Worm (Caenorhabditis elegans) whole organism, L4 larva: Measurements from ENCODE around the gene btb-2.

Experiments
- F44E2.7 ChIP-seq: fragments of 200-800 bp; sonication (Bioruptor generic); IDR thresholded peaks from 2 replicates; pipeline ENCODE4 v2.1.2; 2022; ENCODE audit warnings: missing genetic modification characterization, missing compliant biosample characterization
- F49E8.2 ChIP-seq: sonication (generic microtip); optimal IDR thresholded peaks from 2 replicates; lab custom pipeline; 2016; ENCODE audit warnings: missing compliant biosample characterization, mild to moderate bottlenecking, missing genetic modification characterization, borderline replicate concordance
- T26A8.4 ChIP-seq: fragments of 200-800 bp; sonication (Bioruptor generic); IDR thresholded peaks from 2 replicates; pipeline ENCODE4 v1.3.6; 2022; ENCODE audit warnings: missing genetic modification characterization, missing compliant biosample characterization
- Y105C5A.15 ChIP-seq: fragments of 200-800 bp; sonication (Bioruptor generic); IDR thresholded peaks from 2 replicates; pipeline ENCODE4 v1.3.6; 2022; ENCODE audit warnings: missing genetic modification characterization, missing compliant biosample characterization
- Y48G9A.11 ChIP-seq: fragments of 200-800 bp; sonication (Bioruptor generic); IDR thresholded peaks from 2 replicates; pipeline ENCODE4 v1.3.6; 2022; ENCODE audit warnings: missing genetic modification reagents, missing genetic modification characterization, missing compliant biosample characterization
- ZK546.5 ChIP-seq, 2 experiments: sonication (generic microtip); optimal IDR thresholded peaks; 2 replicates each; lab custom pipeline; 2017; ENCODE audit warnings: missing biosample characterization in 2 of 2, missing genetic modification characterization in 2 of 2
- aha-1 ChIP-seq: fragments of 150-350 bp; peaks from one replicate; lab custom pipeline; 2014; ENCODE audit warnings: missing biosample characterization, missing genetic modification characterization
- arid-1 ChIP-seq: fragments of 200-800 bp; sonication (Bioruptor generic); conservative IDR thresholded peaks from 2 replicates; pipeline ENCODE4 v1.3.6; 2022; ENCODE audit warnings: missing genetic modification reagents, missing genetic modification characterization, missing compliant biosample characterization
- attf-4 ChIP-seq: sonication (generic microtip); optimal IDR thresholded peaks from 3 replicates; lab custom pipeline; 2017; ENCODE audit warnings: missing biosample characterization, missing genetic modification characterization
- ceh-32 ChIP-seq: sonication (generic microtip); optimal IDR thresholded peaks from 2 replicates; lab custom pipeline; 2016; ENCODE audit warnings: mild to moderate bottlenecking, missing genetic modification characterization, missing compliant biosample characterization; ENCODE audit not compliant: poor library complexity
- ceh-44 ChIP-seq: fragments of 200-800 bp; sonication (Bioruptor generic); IDR thresholded peaks from 2 replicates; pipeline ENCODE4 v1.3.6; 2022; ENCODE audit warnings: missing genetic modification reagents, missing genetic modification characterization, missing compliant biosample characterization
- ceh-82 ChIP-seq: sonication (generic microtip); optimal IDR thresholded peaks from 2 replicates; lab custom pipeline; 2017; ENCODE audit warnings: missing biosample characterization, missing genetic modification characterization
- daf-12 ChIP-seq: fragments of 150-350 bp; optimal IDR thresholded peaks from 2 replicates; lab custom pipeline; 2014; ENCODE audit warnings: missing biosample characterization, missing genetic modification reagents, missing genetic modification characterization
- daf-19 ChIP-seq: fragments of 200-800 bp; sonication (Bioruptor generic); conservative IDR thresholded peaks from 2 replicates; pipeline ENCODE4 v1.3.6; 2022; ENCODE audit warnings: missing genetic modification characterization, missing compliant biosample characterization
- daf-8 ChIP-seq: fragments of 200-800 bp; sonication (Bioruptor generic); IDR thresholded peaks from 2 replicates; pipeline ENCODE4 v1.3.6; 2022; ENCODE audit warnings: missing genetic modification characterization, missing compliant biosample characterization
- dmd-8 ChIP-seq: fragments of 200-800 bp; sonication (Bioruptor generic); IDR thresholded peaks from 2 replicates; pipeline ENCODE4 v1.3.6; 2022; ENCODE audit warnings: missing genetic modification characterization, missing compliant biosample characterization
- dpl-1 ChIP-seq: fragments of 150-350 bp; optimal IDR thresholded peaks from 2 replicates; lab custom pipeline; 2014; ENCODE audit warnings: missing biosample characterization, missing genetic modification reagents, missing genetic modification characterization
- dve-1 ChIP-seq: sonication (generic microtip); optimal IDR thresholded peaks from 2 replicates; lab custom pipeline; 2017; ENCODE audit warnings: antibody characterized with exemption, mild to moderate bottlenecking, missing genetic modification characterization, missing compliant biosample characterization; ENCODE audit not compliant: insufficient read depth
- fkh-10 ChIP-seq: fragments of 150-350 bp; optimal IDR thresholded peaks from 2 replicates; lab custom pipeline; 2014; ENCODE audit warnings: missing biosample characterization, missing genetic modification reagents, missing genetic modification characterization
- fos-1 ChIP-seq: fragments of 150-350 bp; optimal IDR thresholded peaks from 2 replicates; lab custom pipeline; 2014; ENCODE audit warnings: missing biosample characterization, missing genetic modification characterization
- hlh-30 ChIP-seq: sonication (generic microtip); optimal IDR thresholded peaks from 2 replicates; lab custom pipeline; 2017; ENCODE audit warnings: antibody characterized with exemption, mild to moderate bottlenecking, missing genetic modification characterization, missing compliant biosample characterization; ENCODE audit not compliant: insufficient read depth
- hmg-1.1 ChIP-seq: fragments of 200-800 bp; sonication (Bioruptor generic); IDR thresholded peaks from 2 replicates; pipeline ENCODE4 v1.3.6; 2022; ENCODE audit warnings: missing genetic modification reagents, missing genetic modification characterization, missing compliant biosample characterization
- lin-1 ChIP-seq: fragments of 200-800 bp; sonication (Bioruptor generic); IDR thresholded peaks from 2 replicates; pipeline ENCODE4 v1.3.6; 2022; ENCODE audit warnings: missing genetic modification reagents, missing genetic modification characterization, missing compliant biosample characterization
- lin-38 ChIP-seq: fragments of 200-800 bp; sonication (Bioruptor generic); IDR thresholded peaks from 2 replicates; pipeline ENCODE4 v1.3.6; 2022; ENCODE audit warnings: missing genetic modification reagents, missing genetic modification characterization, missing compliant biosample characterization
- lsy-2 ChIP-seq, 2 experiments: fragments of 150-350 bp in 1 of 2; sonication (generic microtip) in 1 of 2; optimal IDR thresholded peaks; 2 replicates each; lab custom pipeline; 2014 to 2017; ENCODE audit warnings: missing biosample characterization in 2 of 2, missing genetic modification characterization in 2 of 2
- madf-5 ChIP-seq, 2 experiments: fragments of 200-800 bp; sonication (Bioruptor generic); IDR thresholded peaks; 2 replicates each; pipeline ENCODE4 v1.3.6; 2022; ENCODE audit warnings: missing compliant biosample characterization in 2 of 2, missing genetic modification characterization in 2 of 2
- madf-9 ChIP-seq: fragments of 200-800 bp; sonication (Bioruptor generic); conservative IDR thresholded peaks from 2 replicates; pipeline ENCODE4 v1.3.6; 2022; ENCODE audit warnings: missing genetic modification reagents, missing genetic modification characterization, missing compliant biosample characterization
- mdt-29 ChIP-seq: fragments of 200-800 bp; sonication (Bioruptor generic); IDR thresholded peaks from 2 replicates; pipeline ENCODE4 v1.3.6; 2022; ENCODE audit warnings: missing genetic modification reagents, missing genetic modification characterization, missing compliant biosample characterization
- mep-1 ChIP-seq: fragments of 150-350 bp; sonication (generic microtip); optimal IDR thresholded peaks from 3 replicates; lab custom pipeline; 2014; ENCODE audit warnings: missing biosample characterization, missing genetic modification characterization
- mxl-2 ChIP-seq: fragments of 200-800 bp; sonication (Bioruptor generic); conservative IDR thresholded peaks from 2 replicates; pipeline ENCODE4 v1.3.6; 2022; ENCODE audit warnings: missing genetic modification reagents, missing genetic modification characterization, missing compliant biosample characterization
- nhr-102 ChIP-seq: sonication (generic microtip); optimal IDR thresholded peaks from 2 replicates; lab custom pipeline; 2016; ENCODE audit warnings: mild to moderate bottlenecking, missing genetic modification characterization, moderate library complexity, missing compliant biosample characterization
- nhr-11 ChIP-seq: fragments of 150-350 bp; optimal IDR thresholded peaks from 2 replicates; lab custom pipeline; 2014; ENCODE audit warnings: missing biosample characterization, missing genetic modification characterization
- nhr-111 ChIP-seq: fragments of 200-800 bp; sonication (Bioruptor generic); optimal IDR thresholded peaks from 2 replicates; lab custom pipeline; 2018; ENCODE audit warnings: mild to moderate bottlenecking, missing genetic modification characterization, missing compliant biosample characterization
- nhr-25 ChIP-seq: sonication (generic microtip); optimal IDR thresholded peaks from 2 replicates; lab custom pipeline; 2017; ENCODE audit warnings: missing genetic modification characterization, mild to moderate bottlenecking, missing compliant biosample characterization, antibody characterized with exemption, moderate library complexity, borderline replicate concordance; ENCODE audit not compliant: insufficient read depth
- nhr-41 ChIP-seq: fragments of 200-800 bp; sonication (Bioruptor generic); IDR thresholded peaks from 2 replicates; pipeline ENCODE4 v1.3.6; 2022; ENCODE audit warnings: missing genetic modification reagents, missing genetic modification characterization, missing compliant biosample characterization
- nhr-42 ChIP-seq: fragments of 200-800 bp; sonication (Bioruptor generic); IDR thresholded peaks from 2 replicates; pipeline ENCODE4 v1.3.6; 2022; ENCODE audit warnings: missing genetic modification characterization, missing compliant biosample characterization
- nhr-48 ChIP-seq: sonication (generic microtip); optimal IDR thresholded peaks from 2 replicates; lab custom pipeline; 2016; ENCODE audit warnings: mild to moderate bottlenecking, missing genetic modification characterization, missing compliant biosample characterization
- php-3 ChIP-seq: fragments of 200-800 bp; sonication (Bioruptor generic); IDR thresholded peaks from 2 replicates; pipeline ENCODE4 v1.3.6; 2022; ENCODE audit warnings: missing genetic modification reagents, missing genetic modification characterization, missing compliant biosample characterization
- pqm-1 ChIP-seq: sonication (generic microtip); optimal IDR thresholded peaks from 2 replicates; lab custom pipeline; 2017; ENCODE audit warnings: missing biosample characterization, missing genetic modification characterization
- sdz-12 ChIP-seq: fragments of 200-800 bp; sonication (Bioruptor generic); optimal IDR thresholded peaks from 2 replicates; lab custom pipeline; 2018; ENCODE audit warnings: mild to moderate bottlenecking, missing genetic modification characterization, missing compliant biosample characterization
- snpc-1.2 ChIP-seq: fragments of 200-800 bp; sonication (Bioruptor generic); IDR thresholded peaks from 2 replicates; pipeline ENCODE4 v1.3.6; 2022; ENCODE audit warnings: missing genetic modification reagents, missing genetic modification characterization, missing compliant biosample characterization
- snpc-4 ChIP-seq: fragments of 150-350 bp; optimal IDR thresholded peaks from 2 replicates; lab custom pipeline; 2014; ENCODE audit warnings: missing biosample characterization, missing genetic modification characterization
- spr-1 ChIP-seq: sonication (generic microtip); optimal IDR thresholded peaks from 2 replicates; lab custom pipeline; 2016; ENCODE audit warnings: mild to moderate bottlenecking, missing genetic modification characterization, missing compliant biosample characterization
- spr-3 ChIP-seq: fragments of 200-800 bp; sonication (Bioruptor generic); optimal IDR thresholded peaks from 2 replicates; lab custom pipeline; 2018; ENCODE audit warnings: mild to moderate bottlenecking, missing genetic modification characterization, missing compliant biosample characterization
- unc-39 ChIP-seq: sonication (generic microtip); optimal IDR thresholded peaks from 2 replicates; lab custom pipeline; 2017; ENCODE audit warnings: missing biosample characterization, missing genetic modification characterization
- vab-7 ChIP-seq: fragments of 200-800 bp; sonication (Bioruptor generic); IDR thresholded peaks from 2 replicates; pipeline ENCODE4 v1.3.6; 2022; ENCODE audit warnings: missing genetic modification reagents, missing genetic modification characterization, missing compliant biosample characterization
- zag-1 ChIP-seq: fragments of 150-350 bp; optimal IDR thresholded peaks from 2 replicates; lab custom pipeline; 2014; ENCODE audit warnings: missing biosample characterization, missing genetic modification characterization
- zip-11 ChIP-seq: fragments of 200-800 bp; sonication (Bioruptor generic); IDR thresholded peaks from 2 replicates; pipeline ENCODE4 v1.3.6; 2022; ENCODE audit warnings: missing genetic modification characterization, missing compliant biosample characterization
- zip-2 ChIP-seq: fragments of 150-350 bp; optimal IDR thresholded peaks from 2 replicates; lab custom pipeline; 2014; ENCODE audit warnings: missing biosample characterization, missing genetic modification characterization
- ztf-7 ChIP-seq: fragments of 150-350 bp; optimal IDR thresholded peaks from 2 replicates; lab custom pipeline; 2014; ENCODE audit warnings: missing biosample characterization, missing genetic modification characterization

Gene btb-2

DNA sequence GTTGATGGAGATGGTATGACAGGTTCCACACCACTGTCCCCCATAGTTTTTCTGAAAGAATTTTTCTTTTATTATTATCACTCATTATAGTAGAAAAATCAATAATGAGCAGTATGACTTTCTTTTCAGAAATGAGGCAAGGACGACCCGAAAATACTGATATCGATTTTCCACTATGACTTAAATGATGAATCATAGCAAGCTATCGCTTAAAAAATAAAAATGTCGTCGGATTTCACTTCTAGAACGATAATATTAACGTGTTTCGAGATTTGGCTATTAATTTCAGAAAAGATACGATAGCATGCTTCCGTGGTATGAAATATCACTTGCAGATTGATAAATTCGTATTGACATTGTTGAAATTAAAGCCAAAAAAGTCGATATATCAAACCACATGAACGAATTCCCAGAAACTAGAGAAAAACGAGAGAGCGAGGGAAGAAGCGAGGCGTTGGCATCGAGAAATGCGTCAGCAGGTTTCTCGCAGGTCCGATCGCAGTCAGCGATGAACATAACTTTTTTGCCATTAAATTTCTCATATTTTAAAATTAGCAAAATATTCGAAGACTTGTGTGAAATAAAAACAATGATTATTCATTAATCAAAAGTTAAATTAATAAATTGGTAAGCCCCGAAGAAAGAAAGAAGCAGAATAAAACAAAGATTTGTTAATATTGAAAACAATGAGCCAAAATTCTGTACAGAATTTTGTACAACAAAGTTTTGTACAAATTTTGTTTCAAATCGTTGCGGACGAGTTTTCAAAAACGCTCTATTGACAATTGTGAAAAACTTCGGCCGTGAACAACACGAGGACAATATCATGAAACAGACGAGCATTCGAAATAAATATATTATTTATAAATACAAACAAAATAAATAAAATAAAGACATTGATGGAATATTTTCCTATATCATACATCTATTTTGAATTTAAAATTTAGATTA lies 46.1 kb upstream of the btb-2 start, which contains the start of gene C32D5.11 (continued):
- peak; percentile 61 for TF ChIP-seq dve-1 (tag; lab: Kevin White, UChicago)
- peak; percentile 60 for TF ChIP-seq nhr-11 (tag; lab: Kevin White, UChicago)
- peak; percentile 57 for TF ChIP-seq ztf-7 (tag; lab: Kevin White, UChicago)
- TF ChIP-seq lin-38 (GFP tag; lab: Robert Waterston, UW): peak; percentile 65
- no peak for TF ChIP-seq php-3 (GFP tag; lab: Robert Waterston, UW)
- TF ChIP-seq zag-1 (tag; lab: Kevin White, UChicago): no peak
- peak; percentile 67 for TF ChIP-seq dpl-1 (GFP tag; lab: Kevin White, UChicago)
- TF ChIP-seq nhr-102 (tag; lab: Kevin White, UChicago): no peak
- TF ChIP-seq Y105C5A.15: no peak
- no peak for TF ChIP-seq zip-11
- TF ChIP-seq ceh-44: no peak
- TF ChIP-seq zip-2: no peak
- TF ChIP-seq daf-12 (tag; lab: Kevin White, UChicago): no peak
- TF ChIP-seq spr-3: no peak
- TF ChIP-seq unc-39 (tag; lab: Kevin White, UChicago): no peak
- TF ChIP-seq hlh-30 (tag; lab: Kevin White, UChicago): peak; percentile 82
- no peak for TF ChIP-seq lin-1 (GFP tag; lab: Robert Waterston, UW)
- no peak for TF ChIP-seq fos-1 (tag; lab: Kevin White, UChicago)
- no peak for TF ChIP-seq F49E8.2 (tag; lab: Kevin White, UChicago)
- TF ChIP-seq lsy-2 (tag; optimal IDR thresholded peaks at IDR 0.05; lab: Kevin White, UChicago): peak in 1 of 2 experiments; percentile 87
- no peak for TF ChIP-seq dmd-8 (GFP tag; lab: Robert Waterston, UW)
- no peak for TF ChIP-seq mdt-29
- no peak for TF ChIP-seq nhr-41 (GFP tag; lab: Robert Waterston, UW)
- peak; percentile 96 for TF ChIP-seq aha-1
- peak; percentile 77 for TF ChIP-seq mep-1 (tag; lab: Kevin White, UChicago)
- no peak for TF ChIP-seq ZK546.5 (tag; optimal IDR thresholded peaks at IDR 0.05; lab: Kevin White, UChicago)
- TF ChIP-seq snpc-4 (tag; lab: Kevin White, UChicago): no peak
- TF ChIP-seq mxl-2: no peak
- no peak for TF ChIP-seq F44E2.7 (GFP tag; lab: Robert Waterston, UW)
- TF ChIP-seq snpc-1.2 (GFP tag; lab: Robert Waterston, UW): no peak
- no peak for TF ChIP-seq daf-8 (GFP tag; lab: Robert Waterston, UW)
- TF ChIP-seq madf-5 (GFP tag; IDR thresholded peaks at IDR 0.05; lab: Robert Waterston, UW): no peak
- no peak for TF ChIP-seq sdz-12 (GFP tag; lab: Kevin White, UChicago)
- TF ChIP-seq ceh-32 (tag; lab: Kevin White, UChicago): no peak
- no peak for TF ChIP-seq vab-7 (GFP tag; lab: Robert Waterston, UW)
- TF ChIP-seq daf-19: no peak
- peak; percentile 26 for TF ChIP-seq nhr-48 (tag; lab: Kevin White, UChicago)
- TF ChIP-seq nhr-42 (GFP tag; lab: Robert Waterston, UW): no peak
- TF ChIP-seq T26A8.4 (GFP tag; lab: Robert Waterston, UW): peak; percentile 55
- TF ChIP-seq madf-9 (GFP tag; lab: Robert Waterston, UW): no peak
- no peak for TF ChIP-seq Y48G9A.11 (GFP tag; lab: Robert Waterston, UW)
- no peak for TF ChIP-seq nhr-111
- TF ChIP-seq hmg-1.1 (GFP tag; lab: Robert Waterston, UW): peak; percentile 61; the same call in 1 of the 2 replicates
- no peak for TF ChIP-seq ceh-82 (tag; lab: Kevin White, UChicago)
- TF ChIP-seq attf-4 (tag; lab: Kevin White, UChicago): no peak
- no peak for TF ChIP-seq pqm-1 (tag; lab: Kevin White, UChicago)
- peak; percentile 29 for TF ChIP-seq fkh-10 (GFP tag; lab: Kevin White, UChicago)
- no peak; the same call in 1 of the 2 replicates for TF ChIP-seq arid-1 (GFP tag; lab: Robert Waterston, UW)
- TF ChIP-seq spr-1 (tag; lab: Kevin White, UChicago): no peak
- peak; percentile 14 for TF ChIP-seq nhr-25 (tag; lab: Kevin White, UChicago)
